Worm (Caenorhabditis elegans) whole organism, L1 larva: ENCODE measurements around the gene sqv-6.

Source experiments
- Y116A8C.19 ChIP-seq: sonication (generic microtip); optimal IDR thresholded peaks from 2 replicates; lab custom pipeline; 2016; ENCODE audit warnings: missing compliant biosample characterization, missing genetic modification characterization, borderline replicate concordance
- ama-1 ChIP-seq: fragments of 150-350 bp; optimal IDR thresholded peaks from 2 replicates; lab custom pipeline; 2014
- nhr-28 ChIP-seq: fragments of 150-350 bp; optimal IDR thresholded peaks from 2 replicates; lab custom pipeline; 2014; ENCODE audit warnings: missing biosample characterization, missing genetic modification characterization
- nhr-77 ChIP-seq: fragments of 150-350 bp; optimal IDR thresholded peaks from 2 replicates; lab custom pipeline; 2014; ENCODE audit warnings: missing biosample characterization, missing genetic modification characterization
- tbx-2 ChIP-seq: sonication (generic microtip); optimal IDR thresholded peaks from 2 replicates; lab custom pipeline; 2016; ENCODE audit warnings: missing genetic modification characterization, missing compliant biosample characterization
- ztf-4 ChIP-seq: fragments of 150-350 bp; optimal IDR thresholded peaks from 2 replicates; lab custom pipeline; 2014; ENCODE audit warnings: missing biosample characterization, missing genetic modification characterization

ce11 chrV:949084-949483, 15.5 kb downstream of the sqv-6 start:
- no peak for TF ChIP-seq nhr-77 (tag; lab: Kevin White, UChicago)
- no peak for TF ChIP-seq tbx-2 (tag; lab: Kevin White, UChicago)
- no peak for TF ChIP-seq nhr-28
- TF ChIP-seq ztf-4 = no peak
- TF ChIP-seq ama-1 (lab: Kevin White, UChicago) = no peak
- TF ChIP-seq Y116A8C.19 = no peak
